Fruit fly (Drosophila melanogaster) S2 (cell line): Measurements from ENCODE around the gene CG4586.

Source experiments
- CG8478 ChIP-seq: fragments of >200 bp; optimal IDR thresholded peaks from 2 replicates; lab custom pipeline; 2018
- CTCF ChIP-seq, 2 experiments: fragments of >200 bp; optimal IDR thresholded peaks; 2 replicates each; lab custom pipeline; 2018

DNA sequence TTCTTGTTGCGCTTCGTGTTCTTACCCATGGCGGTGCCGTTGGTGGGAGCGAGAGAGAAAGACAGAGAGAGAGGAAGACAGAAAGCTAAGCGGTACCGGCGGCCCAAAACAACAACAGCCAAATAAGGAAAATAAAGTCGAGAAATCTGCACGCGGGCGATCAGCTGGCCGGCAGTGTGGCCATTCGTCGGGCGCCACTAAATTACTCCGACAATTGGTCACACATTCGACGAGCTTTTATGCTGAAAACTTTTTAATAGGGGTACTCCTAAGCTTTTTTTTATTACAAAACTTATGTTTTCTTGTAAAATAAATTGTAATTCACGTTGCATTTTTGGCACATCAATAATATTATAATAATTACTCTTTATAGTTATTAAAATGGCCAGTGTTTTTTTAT is 1.2 kb upstream of the CG4586 start, which contains the start of gene Setd3:
- TF ChIP-seq CTCF (optimal IDR thresholded peaks at IDR 0.05; lab: Kevin White, UChicago) (no peak), CG8478 (lab: Kevin White, UChicago) (no peak)
